Worm (Caenorhabditis elegans): ENCODE results near the gene gpa-8.

ce11 chrV:12649636-12650035 is 9.4 kb upstream of the gpa-8 start, which contains the start of gene lin-25:
- no peak for TF ChIP-seq zfp-2 (tag; optimal IDR thresholded peaks at IDR 0.05)
- peak; percentile 57 for TF ChIP-seq nhr-28 (tag; optimal IDR thresholded peaks at IDR 0.05)
- no peak for TF ChIP-seq daf-8 (GFP tag; IDR thresholded peaks at IDR 0.05)
- TF ChIP-seq T26A8.4 (GFP tag; IDR thresholded peaks at IDR 0.05) = no peak
- no peak for TF ChIP-seq mxl-2 (GFP tag; conservative IDR thresholded peaks at IDR 0.05)
- TF ChIP-seq skn-1 (tag; optimal IDR thresholded peaks at IDR 0.05) = no peak
- no peak for TF ChIP-seq lin-39 (tag; optimal IDR thresholded peaks at IDR 0.05)
- no peak for TF ChIP-seq mdl-1 (tag; optimal IDR thresholded peaks at IDR 0.05)
- no peak for TF ChIP-seq lin-15B (tag; optimal IDR thresholded peaks at IDR 0.05)
- no peak for TF ChIP-seq aly-2 (tag; optimal IDR thresholded peaks at IDR 0.05)
- no peak for TF ChIP-seq lim-7 (GFP tag; IDR thresholded peaks at IDR 0.05)
